Fruit fly (Drosophila melanogaster) whole organism: ENCODE data around the gene CG6066.

Source experiments
- CG8478 ChIP-seq: fragments of >200 bp; optimal IDR thresholded peaks from 2 replicates; lab custom pipeline; 2018; ENCODE audit warnings: inconsistent platforms
- Dll ChIP-seq: fragments of >200 bp; optimal IDR thresholded peaks from 2 replicates; lab custom pipeline; 2017
- EcR ChIP-seq, 2 experiments: fragments of >200 bp; optimal IDR thresholded peaks; 2 replicates each; lab custom pipeline; 2017; ENCODE audit warnings: missing biosample characterization in 2 of 2, missing genetic modification characterization in 2 of 2, missing genetic modification reagents in 2 of 2
- pan ChIP-seq: fragments of >200 bp; optimal IDR thresholded peaks from 2 replicates; lab custom pipeline; 2017
- psq ChIP-seq: fragments of >200 bp; optimal IDR thresholded peaks from 2 replicates; lab custom pipeline; 2017
- usp ChIP-seq: fragments of >200 bp; optimal IDR thresholded peaks from 2 replicates; lab custom pipeline; 2017; ENCODE audit warnings: missing biosample characterization, missing genetic modification characterization, mixed read lengths

The CG6066 gene

dm6 chr3R:27098638-27099037 lies 17.9 kb downstream of the CG6066 start:
- no peak for TF ChIP-seq usp (GFP tag; lab: Kevin White, UChicago)
- TF ChIP-seq pan = no peak
- no peak for TF ChIP-seq CG8478 (lab: Kevin White, UChicago)
- no peak for TF ChIP-seq psq (lab: Kevin White, UChicago)
- no peak for TF ChIP-seq EcR (GFP tag; optimal IDR thresholded peaks at IDR 0.05; lab: Kevin White, UChicago)
- no peak for TF ChIP-seq Dll

- TF ChIP-seq pan = no peak
- TF ChIP-seq usp (GFP tag; lab: Kevin White, UChicago) = no peak
- no peak for TF ChIP-seq Dll
- TF ChIP-seq EcR (GFP tag; optimal IDR thresholded peaks at IDR 0.05; lab: Kevin White, UChicago) = no peak
- no peak for TF ChIP-seq CG8478 (lab: Kevin White, UChicago)
- no peak for TF ChIP-seq psq (lab: Kevin White, UChicago)
Measured at dm6 chr3R:27094233-27094632, 22.3 kb downstream of the CG6066 start, which contains the start of gene CG14259. CG14259 (plus strand) TSS chr3R:27094533.

- no peak for TF ChIP-seq usp (GFP tag; lab: Kevin White, UChicago)
- TF ChIP-seq psq (lab: Kevin White, UChicago) = no peak
- no peak for TF ChIP-seq EcR (GFP tag; optimal IDR thresholded peaks at IDR 0.05; lab: Kevin White, UChicago)
- TF ChIP-seq Dll = no peak
- no peak for TF ChIP-seq CG8478 (lab: Kevin White, UChicago)
- TF ChIP-seq pan = no peak
Measured at dm6 chr3R:27092843-27093242, 23.7 kb downstream of the CG6066 start, which contains the start of gene CG14258. CG14258 (plus strand) TSS chr3R:27093143.

dm6 chr3R:27092263-27092662 lies 24.2 kb downstream of the CG6066 start:
- TF ChIP-seq Dll (no peak), pan (no peak), psq (lab: Kevin White, UChicago) (no peak), CG8478 (lab: Kevin White, UChicago) (no peak), usp (GFP tag; lab: Kevin White, UChicago) (no peak), EcR (GFP tag; optimal IDR thresholded peaks at IDR 0.05; lab: Kevin White, UChicago) (no peak)

- no peak for TF ChIP-seq usp (GFP tag; lab: Kevin White, UChicago)
- TF ChIP-seq Dll = no peak
- peak in 1 of 2 experiments; percentile 18 for TF ChIP-seq EcR (GFP tag; optimal IDR thresholded peaks at IDR 0.05; lab: Kevin White, UChicago)
- no peak for TF ChIP-seq pan
Measured at dm6 chr3R:27091106-27091505, 25.4 kb downstream of the CG6066 start, which contains the start of gene Cpr97Eb. Cpr97Eb (minus strand) TSS chr3R:27091130.

- no peak for TF ChIP-seq psq (lab: Kevin White, UChicago)
- no peak for TF ChIP-seq CG8478 (lab: Kevin White, UChicago)
- TF ChIP-seq EcR (GFP tag; optimal IDR thresholded peaks at IDR 0.05; lab: Kevin White, UChicago) = no peak
- TF ChIP-seq pan = no peak
- TF ChIP-seq Dll = no peak
- no peak for TF ChIP-seq usp (GFP tag; lab: Kevin White, UChicago)
Measured at dm6 chr3R:27087549-27087948, 29.0 kb downstream of the CG6066 start, which contains the start of gene Cpr97Ea. Cpr97Ea (minus strand) TSS chr3R:27087778.

dm6 chr3R:27084528-27085052 lies 31.9 kb downstream of the CG6066 start:
- no peak for TF ChIP-seq EcR (GFP tag; optimal IDR thresholded peaks at IDR 0.05; lab: Kevin White, UChicago)
- no peak for TF ChIP-seq pan
- no peak for TF ChIP-seq psq (lab: Kevin White, UChicago)
- no peak for TF ChIP-seq Dll
- TF ChIP-seq CG8478 (lab: Kevin White, UChicago) = no peak
- no peak for TF ChIP-seq usp (GFP tag; lab: Kevin White, UChicago)

dm6 chr3R:27082752-27083151 lies 33.8 kb downstream of the CG6066 start:
- no peak for TF ChIP-seq pan
- TF ChIP-seq usp (GFP tag; lab: Kevin White, UChicago) = no peak
- no peak for TF ChIP-seq Dll
- TF ChIP-seq psq (lab: Kevin White, UChicago) = no peak
- no peak for TF ChIP-seq CG8478 (lab: Kevin White, UChicago)

dm6 chr3R:27076618-27077017 lies 39.9 kb downstream of the CG6066 start:
- TF ChIP-seq pan = no peak

- TF ChIP-seq pan = no peak
- TF ChIP-seq psq (lab: Kevin White, UChicago) = no peak
- no peak for TF ChIP-seq usp (GFP tag; lab: Kevin White, UChicago)
- no peak for TF ChIP-seq Dll
- no peak for TF ChIP-seq EcR (GFP tag; optimal IDR thresholded peaks at IDR 0.05; lab: Kevin White, UChicago)
- TF ChIP-seq CG8478 (lab: Kevin White, UChicago) = no peak
Measured at dm6 chr3R:27075694-27076093, 40.8 kb downstream of the CG6066 start, which contains the start of gene CG14257. CG14257 (plus strand) TSS chr3R:27075870.

- no peak for TF ChIP-seq CG8478 (lab: Kevin White, UChicago)
- no peak for TF ChIP-seq EcR (GFP tag; optimal IDR thresholded peaks at IDR 0.05; lab: Kevin White, UChicago)
- TF ChIP-seq Dll = no peak
- no peak for TF ChIP-seq psq (lab: Kevin White, UChicago)
- TF ChIP-seq pan = no peak
- no peak for TF ChIP-seq usp (GFP tag; lab: Kevin White, UChicago)
Measured at dm6 chr3R:27070906-27071498, 45.5 kb downstream of the CG6066 start.

dm6 chr3R:27069810-27070625 lies 46.5 kb downstream of the CG6066 start, which contains the start of gene spz:
spz (minus strand) TSS chr3R:27070070.
- TF ChIP-seq psq (lab: Kevin White, UChicago) (no peak), Dll (peak; percentile 71)
